Worm (Caenorhabditis elegans) whole organism, L4 larva: ENCODE data around the gene fip-3.

ENCODE experiments used
- aly-2 ChIP-seq: sonication (generic microtip); optimal IDR thresholded peaks from 2 replicates; lab custom pipeline; 2018; ENCODE audit warnings: missing biosample characterization, missing genetic modification characterization
- ceh-82 ChIP-seq: sonication (generic microtip); optimal IDR thresholded peaks from 2 replicates; lab custom pipeline; 2017; ENCODE audit warnings: missing biosample characterization, missing genetic modification characterization
- spr-1 ChIP-seq: sonication (generic microtip); optimal IDR thresholded peaks from 2 replicates; lab custom pipeline; 2016; ENCODE audit warnings: mild to moderate bottlenecking, missing genetic modification characterization, missing compliant biosample characterization

DNA sequence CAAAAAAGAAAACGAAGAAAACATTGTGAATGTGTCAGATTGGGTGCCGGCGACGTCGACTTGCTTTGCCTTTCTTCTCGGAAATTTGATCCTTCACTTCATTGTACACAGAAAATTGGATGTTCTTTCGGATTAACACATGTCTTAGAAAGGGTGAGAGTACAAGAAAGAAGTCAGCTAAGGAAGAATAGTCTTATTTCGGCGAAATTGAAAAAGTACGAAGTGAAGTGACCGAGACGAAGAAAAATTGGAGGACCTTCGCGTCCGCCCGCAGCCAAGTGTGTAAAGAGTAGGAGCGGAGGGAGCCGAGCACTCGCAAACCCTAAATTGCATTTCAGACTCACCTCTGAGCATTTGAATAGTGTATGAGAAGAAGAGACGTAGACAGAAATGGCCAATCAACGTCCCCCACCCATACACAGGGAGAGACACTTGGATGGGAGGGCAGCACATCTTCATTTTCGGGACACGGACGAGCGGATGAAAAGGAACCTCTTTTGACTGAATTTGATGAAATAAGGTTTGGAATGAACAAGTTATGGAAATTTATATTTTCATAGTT, 615 bp downstream of the fip-3 start, which contains the start of gene glr-1:
- TF ChIP-seq aly-2 (tag; lab: Kevin White, UChicago) (no peak), spr-1 (tag; lab: Kevin White, UChicago) (no peak), ceh-82 (tag; lab: Kevin White, UChicago) (no peak)
